Fruit fly (Drosophila melanogaster) whole organism: ENCODE results near the gene Mlp84B.

Experiments used
- CG8478 ChIP-seq: fragments of >200 bp; optimal IDR thresholded peaks from 2 replicates; lab custom pipeline; 2018; ENCODE audit warnings: inconsistent platforms
- Dll ChIP-seq: fragments of >200 bp; optimal IDR thresholded peaks from 2 replicates; lab custom pipeline; 2017
- EcR ChIP-seq, 2 experiments: fragments of >200 bp; optimal IDR thresholded peaks; 2 replicates each; lab custom pipeline; 2017; ENCODE audit warnings: missing biosample characterization in 2 of 2, missing genetic modification characterization in 2 of 2, missing genetic modification reagents in 2 of 2
- pan ChIP-seq: fragments of >200 bp; optimal IDR thresholded peaks from 2 replicates; lab custom pipeline; 2017
- psq ChIP-seq: fragments of >200 bp; optimal IDR thresholded peaks from 2 replicates; lab custom pipeline; 2017
- usp ChIP-seq: fragments of >200 bp; optimal IDR thresholded peaks from 2 replicates; lab custom pipeline; 2017; ENCODE audit warnings: missing biosample characterization, missing genetic modification characterization, mixed read lengths

Gene Mlp84B

DNA sequence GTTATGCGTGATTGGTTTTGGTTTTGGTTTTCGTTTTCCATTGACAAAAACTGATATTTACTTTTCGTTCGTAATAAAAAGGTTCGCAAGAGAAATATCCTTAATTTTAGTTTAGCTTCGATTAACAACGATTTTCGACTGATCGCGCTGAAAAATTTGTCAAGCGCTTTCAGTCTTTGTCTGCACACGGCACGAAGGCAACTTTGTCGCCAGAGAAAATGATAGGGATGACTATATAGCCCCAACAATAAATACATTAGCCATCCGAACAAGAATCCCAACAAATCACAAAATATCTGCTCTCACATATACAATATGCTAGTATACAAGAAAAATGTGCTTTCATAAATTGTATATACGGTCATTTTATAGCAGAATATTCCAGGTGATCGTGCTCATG is at the start of gene Mlp84B:
Mlp84B (minus strand) TSS at position 143 of the 400 bp plus-strand sequence.
- TF ChIP-seq usp (GFP tag; lab: Kevin White, UChicago) (no peak), CG8478 (lab: Kevin White, UChicago) (no peak), Dll (no peak), psq (lab: Kevin White, UChicago) (no peak), EcR (GFP tag; optimal IDR thresholded peaks at IDR 0.05; lab: Kevin White, UChicago) (no peak), pan (lab: Kevin White, UChicago) (no peak)

DNA sequence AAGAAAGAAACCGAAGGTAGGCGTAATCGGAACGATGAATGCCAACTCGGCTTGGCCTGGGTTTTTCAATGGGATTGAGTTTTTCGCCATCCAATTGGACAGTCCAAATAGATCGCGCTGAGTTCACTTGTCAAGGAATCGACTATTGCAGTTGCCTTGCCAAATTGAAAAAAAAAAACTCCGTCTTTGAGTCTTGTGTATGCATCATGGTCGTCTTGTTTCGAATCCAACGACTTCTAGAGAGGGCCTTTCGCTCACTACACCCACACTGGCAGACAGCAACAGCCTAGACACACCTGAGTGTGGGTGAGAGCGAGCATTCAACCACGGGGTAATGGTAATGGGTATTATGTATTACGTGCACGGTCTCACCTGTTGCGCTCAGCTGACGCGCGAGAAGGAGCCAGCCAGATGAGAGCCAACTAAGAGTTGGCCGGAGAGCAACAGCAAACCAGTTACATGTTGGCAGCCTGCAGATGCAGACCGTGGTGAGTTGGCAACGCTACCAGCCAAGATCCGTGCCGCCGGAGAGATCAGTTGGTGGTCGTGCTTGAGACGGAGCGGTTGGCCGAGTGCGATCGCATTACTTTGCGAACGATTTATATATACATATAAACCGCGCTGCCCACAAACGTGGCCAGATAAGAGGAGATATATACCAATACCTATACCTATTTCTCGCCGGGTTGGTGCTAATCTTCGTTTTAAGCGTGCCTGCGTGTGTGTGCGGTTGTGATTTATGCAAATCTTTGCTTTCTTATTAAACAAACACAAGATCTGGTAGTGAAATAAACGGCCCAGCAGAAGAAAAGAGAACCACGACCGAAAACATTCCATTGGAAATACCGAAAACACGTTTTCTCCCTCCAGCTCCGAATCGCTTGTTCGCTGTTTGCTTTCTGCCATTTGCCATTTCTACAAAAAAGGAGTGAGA is 45.1 kb upstream of the Mlp84B start, which contains the start of gene sas:
sas (plus strand) TSS at position 453 of the 934 bp plus-strand sequence.
- TF ChIP-seq psq (lab: Kevin White, UChicago): no peak
- TF ChIP-seq EcR (GFP tag; optimal IDR thresholded peaks at IDR 0.05; lab: Kevin White, UChicago): peak in 1 of 2 experiments; percentile 64
- no peak for TF ChIP-seq usp (GFP tag; lab: Kevin White, UChicago)
- no peak for TF ChIP-seq CG8478 (lab: Kevin White, UChicago)
- TF ChIP-seq Dll: peak; percentile 69
- TF ChIP-seq pan (lab: Kevin White, UChicago): no peak

DNA sequence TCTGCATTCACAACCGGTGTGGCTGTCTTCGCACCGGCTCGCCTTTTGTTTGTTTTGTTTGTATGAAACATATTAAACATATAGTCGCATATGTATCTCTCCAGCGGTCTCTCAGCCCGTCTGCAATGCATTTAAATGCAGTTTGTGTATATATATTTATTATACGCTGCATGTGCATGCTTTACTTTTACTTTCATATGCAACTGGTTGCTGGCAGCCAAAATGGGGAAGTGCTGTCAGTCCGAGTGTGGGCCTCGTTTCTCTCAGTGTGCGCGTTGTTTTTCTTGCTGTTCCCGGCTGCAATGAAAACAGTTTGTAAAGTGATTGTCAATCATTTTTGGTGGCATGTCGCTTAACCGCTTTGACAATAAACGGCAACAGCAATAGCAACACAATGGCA is 42.1 kb upstream of the Mlp84B start:
- no peak for TF ChIP-seq psq (lab: Kevin White, UChicago)
- TF ChIP-seq CG8478 (lab: Kevin White, UChicago): no peak
- TF ChIP-seq EcR (GFP tag; optimal IDR thresholded peaks at IDR 0.05; lab: Kevin White, UChicago): no peak
- no peak for TF ChIP-seq Dll
- TF ChIP-seq pan (lab: Kevin White, UChicago): no peak
- TF ChIP-seq usp (GFP tag; lab: Kevin White, UChicago): no peak

DNA sequence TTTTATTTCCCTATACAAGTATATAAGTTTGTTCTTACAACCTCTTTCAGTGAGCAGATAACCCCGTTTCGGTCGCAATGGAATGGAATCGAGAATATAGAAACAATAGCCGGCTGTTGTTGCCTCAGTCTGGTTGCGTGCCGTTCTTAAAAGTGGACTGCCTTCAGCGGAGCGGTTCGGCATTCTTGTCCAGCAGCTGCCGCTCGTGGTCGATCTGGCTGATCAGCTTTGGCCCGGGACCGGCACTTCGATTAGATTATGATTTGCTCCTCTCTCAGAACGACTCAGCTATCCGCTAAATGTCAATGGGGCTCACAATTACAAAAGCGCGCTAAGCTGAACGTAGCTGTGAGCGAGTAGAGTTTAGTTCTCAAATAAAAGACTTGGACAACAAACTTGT is 39.6 kb upstream of the Mlp84B start:
- TF ChIP-seq EcR (GFP tag; optimal IDR thresholded peaks at IDR 0.05; lab: Kevin White, UChicago): no peak
- TF ChIP-seq pan (lab: Kevin White, UChicago): no peak
- no peak for TF ChIP-seq CG8478 (lab: Kevin White, UChicago)
- no peak for TF ChIP-seq usp (GFP tag; lab: Kevin White, UChicago)
- TF ChIP-seq Dll: no peak
- TF ChIP-seq psq (lab: Kevin White, UChicago): no peak

DNA sequence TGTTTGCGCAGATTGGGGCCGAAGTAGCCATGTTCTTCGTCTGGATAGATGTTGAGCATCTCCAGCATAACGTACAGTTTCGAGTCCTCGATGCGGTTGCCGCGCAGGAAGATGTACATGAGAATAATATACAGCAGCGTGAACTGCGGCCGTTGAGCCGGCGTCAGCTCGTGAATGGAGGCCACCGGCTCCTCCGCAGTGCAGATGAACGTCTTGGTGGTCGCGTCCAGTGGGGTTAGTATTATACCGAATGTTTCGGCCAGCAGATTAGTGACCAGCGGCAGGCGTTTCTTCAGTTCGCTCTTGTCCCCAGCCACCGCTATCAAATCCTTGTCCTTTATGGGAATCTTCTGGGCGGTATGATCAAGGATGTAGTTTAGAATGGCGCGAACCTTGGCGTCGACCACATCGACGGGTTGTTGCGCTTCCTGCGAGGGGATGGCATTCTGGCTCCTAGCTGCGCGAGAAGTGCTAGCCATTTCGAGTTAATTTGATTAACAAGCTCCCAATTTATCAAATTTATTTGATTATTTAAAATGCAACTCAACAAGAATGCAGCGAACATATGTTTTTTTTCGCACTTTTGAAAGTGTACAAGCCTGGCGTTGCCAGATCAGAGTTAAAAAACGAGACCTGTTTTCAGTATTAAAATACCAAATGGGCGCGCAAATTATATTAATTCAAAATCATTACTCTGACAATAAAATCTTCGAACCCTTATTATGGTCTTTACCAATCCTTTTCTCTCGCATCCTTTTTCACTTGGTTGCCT is 37.2 kb upstream of the Mlp84B start, which contains the start of gene MAGE:
MAGE (minus strand) TSS at position 595 of the 772 bp plus-strand sequence.
- no peak for TF ChIP-seq pan (lab: Kevin White, UChicago)

DNA sequence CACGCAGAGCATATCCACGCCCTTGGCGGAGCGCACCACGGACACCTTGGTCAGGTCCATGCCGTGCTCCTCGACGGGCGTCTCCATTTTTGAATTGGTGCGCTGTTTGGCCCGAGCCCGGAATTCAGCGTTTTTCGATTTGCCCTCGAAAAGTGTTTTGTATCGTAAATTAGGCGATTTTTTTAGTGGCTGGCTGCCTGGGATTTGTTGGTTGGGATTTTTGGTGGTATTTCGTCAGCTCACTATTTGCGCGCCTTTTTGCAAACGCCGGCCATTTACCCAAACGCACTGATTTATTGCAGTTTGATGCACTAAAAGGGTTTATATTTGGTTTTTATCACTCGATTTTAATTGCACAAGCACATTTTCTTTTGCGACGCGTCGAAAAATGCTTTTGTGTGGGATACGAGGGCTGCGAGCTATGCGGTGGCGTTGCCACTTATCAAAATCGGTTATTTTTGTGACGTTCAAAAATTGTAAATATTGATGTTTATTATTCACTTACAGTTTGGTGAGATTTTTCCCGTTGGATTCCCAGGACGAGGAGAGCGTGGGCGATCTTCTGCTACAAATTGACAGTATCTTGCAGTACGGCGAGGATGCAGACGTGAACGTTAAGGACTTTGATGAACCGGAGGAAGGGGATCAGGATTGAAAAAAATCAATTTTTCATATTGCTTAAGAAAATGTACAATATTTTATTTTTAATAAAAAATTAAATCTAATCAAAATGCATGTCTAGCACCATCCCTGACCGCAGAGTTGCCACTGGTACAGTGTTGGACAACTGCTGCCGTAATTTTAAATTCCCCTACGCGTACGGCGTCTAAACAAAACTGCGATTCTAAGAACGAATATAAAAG is 33.2 kb upstream of the Mlp84B start, which contains the start of the genes gfzf and Sas-4:
gfzf (minus strand) TSS at position 425 of the 863 bp plus-strand sequence.
Sas-4 (plus strand) TSS at position 824 of the 863 bp plus-strand sequence.
- TF ChIP-seq CG8478 (lab: Kevin White, UChicago) (no peak), Dll (no peak), usp (GFP tag; lab: Kevin White, UChicago) (no peak), psq (lab: Kevin White, UChicago) (no peak), pan (lab: Kevin White, UChicago) (no peak), EcR (GFP tag; optimal IDR thresholded peaks at IDR 0.05; lab: Kevin White, UChicago) (no peak)

DNA sequence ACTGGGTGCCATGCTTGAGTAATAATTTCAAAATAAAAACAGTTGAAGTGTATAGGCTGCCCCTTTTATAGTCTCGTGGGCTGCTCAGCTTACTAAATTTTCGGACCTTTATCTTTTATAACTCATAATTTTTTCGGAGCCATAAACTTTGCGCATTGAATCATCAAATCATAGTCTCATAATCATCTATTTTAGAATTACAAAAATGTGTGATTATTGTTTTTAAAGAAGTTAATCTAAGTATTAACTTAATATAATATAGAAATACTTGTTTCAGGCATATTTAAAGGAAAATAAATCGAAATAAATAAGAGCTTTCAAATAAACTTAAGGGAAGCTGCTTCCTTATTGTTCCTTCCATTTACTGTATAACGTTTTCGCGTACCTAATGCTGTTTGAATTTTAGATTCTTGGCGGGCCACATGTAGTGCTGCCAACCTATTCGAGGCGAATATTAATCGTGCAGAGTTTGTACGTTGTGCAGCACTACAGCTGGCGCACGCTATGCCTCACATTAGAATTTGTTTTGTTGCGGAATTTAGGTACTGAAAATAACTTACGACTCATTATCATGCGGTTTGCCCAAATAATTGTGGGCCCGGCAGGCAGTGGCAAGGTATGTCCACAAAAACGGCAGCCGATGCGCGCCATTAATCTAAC is 26.8 kb upstream of the Mlp84B start, which contains the start of the genes CG14610 and CG2656:
CG14610 (minus strand) TSS at position 51 of the 660 bp plus-strand sequence.
CG2656 (plus strand) TSS at position 480 of the 660 bp plus-strand sequence.
- TF ChIP-seq EcR (GFP tag; optimal IDR thresholded peaks at IDR 0.05; lab: Kevin White, UChicago) (no peak), psq (lab: Kevin White, UChicago) (no peak), CG8478 (lab: Kevin White, UChicago) (no peak), pan (lab: Kevin White, UChicago) (no peak), usp (GFP tag; lab: Kevin White, UChicago) (no peak), Dll (no peak)

DNA sequence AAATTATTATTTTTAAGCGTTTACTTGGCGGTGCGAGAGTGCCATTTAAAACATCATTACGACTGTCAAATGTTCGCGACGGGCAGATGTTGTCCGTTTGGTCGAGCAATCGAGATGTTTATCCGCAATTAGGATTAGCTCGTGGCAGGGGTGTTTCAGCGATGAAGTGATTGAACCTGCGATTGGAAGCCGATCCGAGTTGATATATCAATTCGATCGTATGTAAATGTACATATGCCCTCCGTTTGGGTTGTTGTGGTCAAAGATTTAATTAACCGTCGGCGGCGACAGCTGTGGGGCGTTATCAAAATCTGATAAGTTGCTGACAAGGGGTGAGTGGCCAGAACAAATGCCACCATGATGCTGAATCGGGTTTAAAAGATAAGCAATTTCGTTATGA is 25.0 kb upstream of the Mlp84B start:
- TF ChIP-seq psq (lab: Kevin White, UChicago): no peak
- TF ChIP-seq pan (lab: Kevin White, UChicago): no peak

DNA sequence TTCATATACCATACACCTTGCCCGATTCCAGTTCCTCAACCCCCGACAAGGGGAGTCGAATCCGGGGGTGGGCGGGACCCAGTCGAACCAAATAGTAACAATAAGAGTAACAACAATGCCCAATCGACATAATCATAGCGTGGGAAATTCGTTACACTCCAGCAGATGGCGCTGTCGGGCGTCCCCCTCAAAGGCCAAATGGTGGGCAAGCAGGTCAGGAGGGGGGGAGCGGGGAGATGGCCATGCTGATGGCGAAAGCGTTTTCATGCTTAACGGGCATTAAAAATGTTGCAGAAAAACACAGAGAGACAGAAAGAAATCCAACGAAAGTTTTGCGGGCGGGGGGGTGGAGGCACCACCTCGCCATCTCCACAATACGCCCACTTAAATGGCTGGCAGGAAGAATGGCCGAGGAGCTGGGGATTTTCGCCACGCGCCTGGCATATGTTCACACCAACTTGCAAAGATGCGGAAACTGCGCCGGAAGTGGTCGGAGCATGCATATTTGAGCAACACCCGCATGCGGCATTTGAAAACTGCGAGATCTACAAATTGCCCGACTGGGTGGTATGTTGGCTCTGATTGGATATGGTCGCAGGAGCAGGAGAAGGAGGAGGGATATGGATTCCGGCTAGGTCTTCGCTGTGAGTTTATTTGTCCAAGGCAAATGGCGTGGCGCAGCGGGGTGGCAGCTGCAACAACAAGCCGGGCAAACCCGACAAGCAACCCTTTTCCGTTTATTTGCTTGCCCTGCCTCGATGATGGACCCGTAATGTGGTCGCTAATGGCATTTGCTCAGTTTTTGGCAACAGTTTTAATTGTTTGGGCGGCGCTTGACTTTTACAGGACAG is 21.9 kb upstream of the Mlp84B start:
- TF ChIP-seq Dll (no peak), usp (GFP tag; lab: Kevin White, UChicago) (no peak), pan (lab: Kevin White, UChicago) (no peak), psq (lab: Kevin White, UChicago) (no peak), EcR (GFP tag; optimal IDR thresholded peaks at IDR 0.05; lab: Kevin White, UChicago) (no peak), CG8478 (lab: Kevin White, UChicago) (no peak)
